Worm (Caenorhabditis elegans) whole organism, L1 larva: ENCODE measurements around the gene vps-36.
A peak's percentile ranks its signal among the peaks of the same experiment; 100 is the strongest.

Experiments used
- F16B12.6 ChIP-seq: fragments of 150-350 bp; optimal IDR thresholded peaks from 2 replicates; lab custom pipeline; 2014; ENCODE audit warnings: missing biosample characterization, missing genetic modification characterization
- Y116A8C.19 ChIP-seq: sonication (generic microtip); optimal IDR thresholded peaks from 2 replicates; lab custom pipeline; 2016; ENCODE audit warnings: missing compliant biosample characterization, missing genetic modification characterization, borderline replicate concordance
- aly-2 ChIP-seq: fragments of 150-350 bp; optimal IDR thresholded peaks from 2 replicates; lab custom pipeline; 2014; ENCODE audit warnings: missing biosample characterization, missing genetic modification characterization
- ama-1 ChIP-seq: fragments of 150-350 bp; optimal IDR thresholded peaks from 2 replicates; lab custom pipeline; 2014
- blmp-1 ChIP-seq: fragments of 150-350 bp; optimal IDR thresholded peaks from 2 replicates; lab custom pipeline; 2014; ENCODE audit warnings: missing biosample characterization, missing genetic modification characterization
- ceh-63 ChIP-seq: fragments of 200-800 bp; sonication (Bioruptor generic); optimal IDR thresholded peaks from 2 replicates; lab custom pipeline; 2018; ENCODE audit warnings: mild to moderate bottlenecking, missing genetic modification characterization, missing compliant biosample characterization
- ceh-8 ChIP-seq: fragments of 200-800 bp; sonication (Bioruptor generic); optimal IDR thresholded peaks from 2 replicates; lab custom pipeline; 2018; ENCODE audit warnings: mild to moderate bottlenecking, missing genetic modification characterization, moderate library complexity, missing compliant biosample characterization
- ceh-90 ChIP-seq: sonication (generic microtip); optimal IDR thresholded peaks from 2 replicates; lab custom pipeline; 2016; ENCODE audit warnings: missing genetic modification characterization, missing compliant biosample characterization
- ces-1 ChIP-seq: fragments of 150-350 bp; optimal IDR thresholded peaks from 2 replicates; lab custom pipeline; 2014; ENCODE audit warnings: missing biosample characterization, missing genetic modification reagents, missing genetic modification characterization
- dpl-1 ChIP-seq, 3 experiments: fragments of 150-350 bp in 2 of 3; sonication (generic microtip) in 1 of 3; optimal IDR thresholded peaks; 2 replicates each; lab custom pipeline; 2014 to 2017; ENCODE audit warnings: missing biosample characterization in 3 of 3, missing genetic modification characterization in 3 of 3, missing genetic modification reagents in 3 of 3
- dsc-1 ChIP-seq: sonication (generic microtip); optimal IDR thresholded peaks from 2 replicates; lab custom pipeline; 2016; ENCODE audit warnings: mild to moderate bottlenecking, missing genetic modification characterization, missing compliant biosample characterization
- efl-1 ChIP-seq, 4 experiments: fragments of 150-350 bp; optimal IDR thresholded peaks in 3 of 4; peaks in 1 of 4; 1 replicate in 1 of 4; 2 replicates in 3 of 4; lab custom pipeline; 2014; ENCODE audit warnings: missing biosample characterization in 2 of 4, missing genetic modification characterization in 2 of 4, missing genetic modification reagents in 2 of 4
- efl-3 ChIP-seq: fragments of 200-800 bp; sonication (Bioruptor generic); optimal IDR thresholded peaks from 2 replicates; lab custom pipeline; 2018; ENCODE audit warnings: mild to moderate bottlenecking, missing genetic modification characterization, missing compliant biosample characterization
- egl-27 ChIP-seq, 2 experiments: fragments of 150-350 bp in 1 of 2; sonication (generic microtip); optimal IDR thresholded peaks; 3 replicates each; lab custom pipeline; 2017 to 2018; ENCODE audit warnings: missing biosample characterization in 2 of 2, missing genetic modification characterization in 2 of 2, missing genetic modification reagents in 2 of 2
- elt-2 ChIP-seq: sonication (generic microtip); optimal IDR thresholded peaks from 2 replicates; lab custom pipeline; 2016; ENCODE audit warnings: missing genetic modification characterization, mild to moderate bottlenecking, inconsistent platforms, missing compliant biosample characterization, missing genetic modification reagents
- elt-3 ChIP-seq, 6 experiments: fragments of 150-350 bp in 1 of 6; sonication (generic microtip); optimal IDR thresholded peaks; 2 replicates each; lab custom pipeline; 2017 to 2018; ENCODE audit warnings: missing biosample characterization in 6 of 6, missing genetic modification characterization in 6 of 6, inconsistent platforms in 1 of 6
- ets-5 ChIP-seq: fragments of 200-800 bp; sonication (Bioruptor generic); IDR thresholded peaks from 2 replicates; pipeline ENCODE4 v1.3.6; 2022; ENCODE audit warnings: missing genetic modification characterization, missing compliant biosample characterization
- fkh-10 ChIP-seq: sonication (generic microtip); optimal IDR thresholded peaks from 2 replicates; lab custom pipeline; 2017; ENCODE audit warnings: missing biosample characterization, missing genetic modification reagents, missing genetic modification characterization
- fkh-4 ChIP-seq: sonication (generic microtip); optimal IDR thresholded peaks from 2 replicates; lab custom pipeline; 2016; ENCODE audit warnings: missing compliant biosample characterization, missing genetic modification characterization, borderline replicate concordance
- fkh-8 ChIP-seq: sonication (generic microtip); optimal IDR thresholded peaks from 2 replicates; lab custom pipeline; 2016; ENCODE audit warnings: mild to moderate bottlenecking, missing genetic modification characterization, missing compliant biosample characterization
- irx-1 ChIP-seq: sonication (generic microtip); optimal IDR thresholded peaks from 2 replicates; lab custom pipeline; 2016; ENCODE audit warnings: missing genetic modification characterization, missing compliant biosample characterization
- jun-1 ChIP-seq: fragments of 150-350 bp; optimal IDR thresholded peaks from 2 replicates; lab custom pipeline; 2014; ENCODE audit warnings: missing biosample characterization, missing genetic modification reagents, missing genetic modification characterization
- lin-13 ChIP-seq: fragments of 150-350 bp; optimal IDR thresholded peaks from 2 replicates; lab custom pipeline; 2014; ENCODE audit warnings: missing biosample characterization, missing genetic modification reagents, missing genetic modification characterization
- lin-39 ChIP-seq: fragments of 150-350 bp; optimal IDR thresholded peaks from 2 replicates; lab custom pipeline; 2014; ENCODE audit warnings: missing biosample characterization, missing genetic modification reagents, missing genetic modification characterization
- lir-3 ChIP-seq: sonication (generic microtip); optimal IDR thresholded peaks from 2 replicates; lab custom pipeline; 2016; ENCODE audit warnings: mild to moderate bottlenecking, missing genetic modification characterization, moderate library complexity, missing compliant biosample characterization; ENCODE audit not compliant: poor library complexity
- lsy-2 ChIP-seq, 2 experiments: fragments of 150-350 bp; optimal IDR thresholded peaks; 2 replicates each; lab custom pipeline; 2014; ENCODE audit warnings: missing biosample characterization in 2 of 2, missing genetic modification characterization in 2 of 2
- mab-9 ChIP-seq: fragments of 200-800 bp; sonication (Bioruptor generic); IDR thresholded peaks from 2 replicates; pipeline ENCODE4 v1.3.6; 2022; ENCODE audit warnings: missing genetic modification reagents, missing genetic modification characterization, missing compliant biosample characterization
- mdl-1 ChIP-seq, 2 experiments: fragments of 150-350 bp; optimal IDR thresholded peaks; 2 replicates each; lab custom pipeline; 2014 to 2017; ENCODE audit warnings: missing biosample characterization in 2 of 2, missing genetic modification characterization in 2 of 2, inconsistent platforms in 1 of 2
- nhr-11 ChIP-seq: fragments of 150-350 bp; optimal IDR thresholded peaks from 2 replicates; lab custom pipeline; 2014; ENCODE audit warnings: missing biosample characterization, missing genetic modification characterization
- nhr-12 ChIP-seq: sonication (generic microtip); optimal IDR thresholded peaks from 2 replicates; lab custom pipeline; 2017; ENCODE audit warnings: missing biosample characterization, missing genetic modification characterization
- nhr-47 ChIP-seq: sonication (generic microtip); optimal IDR thresholded peaks from 2 replicates; lab custom pipeline; 2016; ENCODE audit warnings: mild to moderate bottlenecking, missing genetic modification characterization, moderate library complexity, missing compliant biosample characterization
- nhr-71 ChIP-seq: sonication (generic microtip); optimal IDR thresholded peaks from 2 replicates; lab custom pipeline; 2016; ENCODE audit warnings: mild to moderate bottlenecking, missing genetic modification characterization, moderate library complexity, missing compliant biosample characterization
- nhr-77 ChIP-seq: fragments of 150-350 bp; optimal IDR thresholded peaks from 2 replicates; lab custom pipeline; 2014; ENCODE audit warnings: missing biosample characterization, missing genetic modification characterization
- pqm-1 ChIP-seq: sonication (generic microtip); optimal IDR thresholded peaks from 3 replicates; lab custom pipeline; 2017; ENCODE audit warnings: missing biosample characterization, missing genetic modification characterization
- snpc-4 ChIP-seq: fragments of 150-350 bp; optimal IDR thresholded peaks from 2 replicates; lab custom pipeline; 2014; ENCODE audit warnings: missing biosample characterization, missing genetic modification characterization
- snu-23 ChIP-seq: sonication (generic microtip); optimal IDR thresholded peaks from 2 replicates; lab custom pipeline; 2016; ENCODE audit warnings: missing genetic modification characterization, missing compliant biosample characterization
- tbx-2 ChIP-seq: sonication (generic microtip); optimal IDR thresholded peaks from 2 replicates; lab custom pipeline; 2016; ENCODE audit warnings: missing genetic modification characterization, missing compliant biosample characterization
- tlp-1 ChIP-seq: fragments of 150-350 bp; optimal IDR thresholded peaks from 2 replicates; lab custom pipeline; 2014; ENCODE audit warnings: missing biosample characterization, missing genetic modification characterization
- unc-130 ChIP-seq: fragments of 150-350 bp; optimal IDR thresholded peaks from 2 replicates; lab custom pipeline; 2017; ENCODE audit warnings: missing biosample characterization, missing genetic modification characterization, inconsistent platforms
- unc-30 ChIP-seq: sonication (generic microtip); optimal IDR thresholded peaks from 2 replicates; lab custom pipeline; 2017; ENCODE audit warnings: missing biosample characterization, missing genetic modification characterization
- unc-62 ChIP-seq: fragments of 150-350 bp; optimal IDR thresholded peaks from 2 replicates; lab custom pipeline; 2014; ENCODE audit warnings: missing biosample characterization, missing genetic modification reagents, missing genetic modification characterization
- unc-86 ChIP-seq: sonication (generic microtip); optimal IDR thresholded peaks from 2 replicates; lab custom pipeline; 2016; ENCODE audit warnings: missing genetic modification characterization, missing compliant biosample characterization
- vab-15 ChIP-seq: sonication (generic microtip); optimal IDR thresholded peaks from 2 replicates; lab custom pipeline; 2017; ENCODE audit warnings: missing genotype, mild to moderate bottlenecking, missing genetic modification characterization, missing compliant biosample characterization
- zip-4 ChIP-seq: fragments of 200-800 bp; sonication (Bioruptor generic); optimal IDR thresholded peaks from 2 replicates; lab custom pipeline; 2018; ENCODE audit warnings: mild to moderate bottlenecking, missing genetic modification characterization, moderate library complexity, missing compliant biosample characterization

The vps-36 gene

DNA sequence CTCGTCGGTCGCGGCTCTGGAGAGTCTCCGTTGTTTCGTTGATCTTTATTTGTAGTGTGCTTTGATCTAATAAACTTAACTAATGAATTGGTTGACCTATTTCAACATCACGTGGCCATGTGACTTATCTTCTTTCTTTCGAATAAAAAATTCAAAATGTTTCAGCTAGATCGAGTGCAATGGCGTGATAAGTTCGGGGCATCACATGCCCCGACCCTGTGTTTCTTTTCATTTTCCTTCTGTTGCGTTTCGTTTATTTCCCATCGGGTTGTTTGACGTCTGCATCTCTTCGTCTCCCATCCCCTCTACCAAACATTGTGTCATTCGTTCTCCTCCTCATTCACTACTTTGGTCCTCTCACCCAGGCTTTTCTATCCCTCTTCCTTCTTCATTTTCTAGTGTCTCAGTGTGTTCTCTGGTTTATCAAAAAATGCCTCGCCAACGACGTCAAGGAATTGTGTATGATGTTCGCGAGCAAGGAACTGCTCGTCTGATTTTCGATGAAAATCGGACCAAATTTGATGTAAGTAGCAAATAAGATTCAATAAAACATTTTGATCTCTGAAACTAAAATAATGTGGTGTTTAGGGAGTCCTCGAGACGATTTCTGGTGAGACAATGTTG lies 8.7 kb downstream of the vps-36 start, which contains the start of gene F17C11.4 (continued):
- TF ChIP-seq efl-1 (optimal IDR thresholded peaks at IDR 0.05; lab: Kevin White, UChicago) (peak; percentile 43 to 51), efl-1 (GFP tag; optimal IDR thresholded peaks at IDR 0.05 in 1 of 2; lab: Kevin White, UChicago) (peak; percentile 43 to 94), tlp-1 (no peak), tbx-2 (tag; lab: Kevin White, UChicago) (peak; percentile 88), zip-4 (peak; percentile 21), lin-13 (peak; percentile 78), ama-1 (lab: Kevin White, UChicago) (peak; percentile 52), mab-9 (GFP tag; lab: Robert Waterston, UW) (peak; percentile 54; the same call in 1 of the 2 replicates), Y116A8C.19 (tag; lab: Kevin White, UChicago) (no peak), nhr-47 (peak; percentile 83), ces-1 (GFP tag; lab: Kevin White, UChicago) (no peak), ceh-8 (peak; percentile 59), F16B12.6 (tag; lab: Kevin White, UChicago) (no peak), lir-3 (tag; lab: Kevin White, UChicago) (peak; percentile 78), blmp-1 (peak; percentile 93), jun-1 (peak; percentile 64), ceh-63 (no peak), snu-23 (GFP tag; lab: Kevin White, UChicago) (peak; percentile 95), vab-15 (tag; lab: Kevin White, UChicago) (peak; percentile 98), elt-2 (tag; lab: Kevin White, UChicago) (peak; percentile 75), lin-39 (tag; lab: Kevin White, UChicago) (peak; percentile 81), nhr-11 (peak; percentile 42), egl-27 (tag; optimal IDR thresholded peaks at IDR 0.05; lab: Kevin White, UChicago) (peak; percentile 59 to 60), efl-3 (GFP tag; lab: Kevin White, UChicago) (no peak), lsy-2 (tag; optimal IDR thresholded peaks at IDR 0.05; lab: Kevin White, UChicago) (peak; percentile 80 to 81), ceh-90 (no peak), unc-130 (peak; percentile 98), nhr-12 (tag; lab: Kevin White, UChicago) (no peak), unc-30 (tag; lab: Kevin White, UChicago) (no peak), fkh-4 (no peak), pqm-1 (tag; lab: Kevin White, UChicago) (no peak), snpc-4 (tag; lab: Kevin White, UChicago) (peak; percentile 71), dsc-1 (tag; lab: Kevin White, UChicago) (peak; percentile 67), mdl-1 (tag; optimal IDR thresholded peaks at IDR 0.05; lab: Kevin White, UChicago) (peak in 1 of 2 experiments; percentile 97)
- TF ChIP-seq, all 84 proteins: peak for 52

ce11 chrV:10949511-10949910 lies 11.0 kb downstream of the vps-36 start, which contains the start of gene col-153:
col-153 (plus strand) TSS chrV:10949811.
- no peak for TF ChIP-seq lir-3 (tag; lab: Kevin White, UChicago)
- peak; percentile 86 for TF ChIP-seq blmp-1
- no peak for TF ChIP-seq unc-62 (GFP tag; lab: Kevin White, UChicago)
- TF ChIP-seq aly-2 = no peak

ce11 chrV:10947930-10948329 lies 12.5 kb downstream of the vps-36 start, which contains the start of gene F17C11.2:
F17C11.2 (plus strand) TSS chrV:10948230.
- TF ChIP-seq dpl-1 (GFP tag; optimal IDR thresholded peaks at IDR 0.05; lab: Kevin White, UChicago) (no peak), efl-1 (optimal IDR thresholded peaks at IDR 0.05; lab: Kevin White, UChicago) (no peak), efl-1 (GFP tag; optimal IDR thresholded peaks at IDR 0.05 in 1 of 2; lab: Kevin White, UChicago) (peak in 1 of 2 experiments; percentile 3)

DNA sequence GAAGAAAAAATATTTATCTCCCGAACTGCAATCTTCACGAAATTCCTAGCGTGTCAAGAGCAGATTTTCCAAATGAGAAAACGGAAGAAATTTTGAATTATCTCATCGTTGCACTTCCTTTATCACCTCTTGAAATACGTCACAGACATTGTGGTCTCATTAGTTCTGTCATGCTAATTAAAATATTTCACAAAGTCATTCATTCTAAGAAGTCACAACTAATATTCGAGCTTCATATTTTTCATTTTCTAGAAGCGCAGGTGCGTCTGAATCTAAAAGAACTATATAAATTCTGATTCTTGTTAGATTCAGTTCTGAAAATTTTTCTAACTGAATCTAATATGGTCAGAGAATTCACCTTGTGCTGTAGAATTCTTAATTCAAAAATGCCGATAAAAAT lies 13.3 kb downstream of the vps-36 start:
- TF ChIP-seq jun-1 = no peak
- no peak for TF ChIP-seq irx-1 (tag; lab: Kevin White, UChicago)
- peak; percentile 67 for TF ChIP-seq ceh-8
- peak; percentile 55 for TF ChIP-seq nhr-71
- TF ChIP-seq unc-86 (tag; lab: Kevin White, UChicago) = no peak
- peak; percentile 38 for TF ChIP-seq nhr-47
- TF ChIP-seq ets-5 (GFP tag; lab: Robert Waterston, UW) = no peak
- TF ChIP-seq nhr-77 (tag; lab: Kevin White, UChicago) = no peak
- no peak for TF ChIP-seq elt-3 (tag; optimal IDR thresholded peaks at IDR 0.05; lab: Kevin White, UChicago)
- no peak for TF ChIP-seq nhr-11
- peak; percentile 33 for TF ChIP-seq fkh-10 (GFP tag; lab: Kevin White, UChicago)
- peak; percentile 64 for TF ChIP-seq fkh-8 (tag; lab: Kevin White, UChicago)
